Worm (Caenorhabditis elegans) whole organism, L3 larva: ENCODE data around the gene T10H9.1.

Experiments
- ZK546.5 ChIP-seq: sonication (generic microtip); optimal IDR thresholded peaks from 2 replicates; lab custom pipeline; 2017; ENCODE audit warnings: missing biosample characterization, missing genetic modification characterization
- ama-1 ChIP-seq: fragments of 150-350 bp; optimal IDR thresholded peaks from 2 replicates; lab custom pipeline; 2018
- ceh-28 ChIP-seq: fragments of 150-350 bp; optimal IDR thresholded peaks from 2 replicates; lab custom pipeline; 2014; ENCODE audit warnings: missing biosample characterization, missing genetic modification reagents, missing genetic modification characterization
- ceh-82 ChIP-seq: fragments of 150-350 bp; optimal IDR thresholded peaks from 2 replicates; lab custom pipeline; 2014; ENCODE audit warnings: missing biosample characterization, missing genetic modification characterization
- ceh-9 ChIP-seq: sonication (generic microtip); optimal IDR thresholded peaks from 2 replicates; lab custom pipeline; 2018; ENCODE audit warnings: missing biosample characterization, missing genetic modification characterization
- daf-12 ChIP-seq: fragments of 150-350 bp; optimal IDR thresholded peaks from 2 replicates; lab custom pipeline; 2014; ENCODE audit warnings: missing biosample characterization, missing genetic modification reagents, missing genetic modification characterization
- egl-5 ChIP-seq: fragments of 150-350 bp; optimal IDR thresholded peaks from 2 replicates; lab custom pipeline; 2017; ENCODE audit warnings: missing biosample characterization, missing genetic modification reagents, missing genetic modification characterization, inconsistent platforms
- elt-2 ChIP-seq: sonication (generic microtip); optimal IDR thresholded peaks from 2 replicates; lab custom pipeline; 2016; ENCODE audit warnings: missing genetic modification reagents, mild to moderate bottlenecking, missing genetic modification characterization, missing compliant biosample characterization
- fkh-2 ChIP-seq: fragments of 150-350 bp; optimal IDR thresholded peaks from 2 replicates; lab custom pipeline; 2014; ENCODE audit warnings: missing biosample characterization, missing genetic modification reagents, missing genetic modification characterization
- fos-1 ChIP-seq: fragments of 150-350 bp; optimal IDR thresholded peaks from 2 replicates; lab custom pipeline; 2014; ENCODE audit warnings: missing biosample characterization, missing genetic modification characterization
- hmg-11 ChIP-seq: sonication (generic microtip); optimal IDR thresholded peaks from 2 replicates; lab custom pipeline; 2016; ENCODE audit warnings: missing genetic modification characterization, missing compliant biosample characterization
- jun-1 ChIP-seq: fragments of 150-350 bp; optimal IDR thresholded peaks from 2 replicates; lab custom pipeline; 2014; ENCODE audit warnings: missing biosample characterization, missing genetic modification reagents, missing genetic modification characterization
- lin-15B ChIP-seq: fragments of 150-350 bp; optimal IDR thresholded peaks from 2 replicates; lab custom pipeline; 2014; ENCODE audit warnings: missing biosample characterization, missing genetic modification characterization
- lin-39 ChIP-seq: fragments of 150-350 bp; optimal IDR thresholded peaks from 2 replicates; lab custom pipeline; 2018; ENCODE audit warnings: missing biosample characterization, missing genetic modification reagents, missing genetic modification characterization
- lsy-12 ChIP-seq: sonication (generic microtip); optimal IDR thresholded peaks from 2 replicates; lab custom pipeline; 2016; ENCODE audit warnings: mild to moderate bottlenecking, missing genetic modification characterization, missing compliant biosample characterization
- mdl-1 ChIP-seq: fragments of 150-350 bp; optimal IDR thresholded peaks from 2 replicates; lab custom pipeline; 2014; ENCODE audit warnings: missing biosample characterization, missing genetic modification characterization
- mml-1 ChIP-seq: fragments of 150-350 bp; sonication (generic microtip); optimal IDR thresholded peaks from 3 replicates; lab custom pipeline; 2014; ENCODE audit warnings: missing biosample characterization, missing genetic modification characterization
- nhr-11 ChIP-seq: fragments of 150-350 bp; optimal IDR thresholded peaks from 2 replicates; lab custom pipeline; 2014; ENCODE audit warnings: missing biosample characterization, missing genetic modification characterization
- nhr-237 ChIP-seq: fragments of 150-350 bp; optimal IDR thresholded peaks from 2 replicates; lab custom pipeline; 2014; ENCODE audit warnings: missing biosample characterization, missing genetic modification characterization
- nhr-25 ChIP-seq: sonication (generic microtip); optimal IDR thresholded peaks from 2 replicates; lab custom pipeline; 2017; ENCODE audit warnings: missing biosample characterization, missing genetic modification characterization
- nhr-28 ChIP-seq: fragments of 150-350 bp; optimal IDR thresholded peaks from 2 replicates; lab custom pipeline; 2014; ENCODE audit warnings: missing biosample characterization, missing genetic modification characterization
- nhr-43 ChIP-seq: sonication (generic microtip); optimal IDR thresholded peaks from 2 replicates; lab custom pipeline; 2016; ENCODE audit warnings: mild to moderate bottlenecking, missing genetic modification characterization, missing compliant biosample characterization; ENCODE audit not compliant: poor library complexity, severe bottlenecking
- nhr-77 ChIP-seq: fragments of 150-350 bp; optimal IDR thresholded peaks from 2 replicates; lab custom pipeline; 2014; ENCODE audit warnings: missing biosample characterization, missing genetic modification characterization
- pha-4 ChIP-seq: fragments of 150-350 bp; optimal IDR thresholded peaks from 2 replicates; lab custom pipeline; 2014; ENCODE audit warnings: missing biosample characterization, missing genetic modification reagents, missing genetic modification characterization
- pqm-1 ChIP-seq: fragments of 150-350 bp; optimal IDR thresholded peaks from 2 replicates; lab custom pipeline; 2017; ENCODE audit warnings: missing biosample characterization, missing genetic modification characterization, inconsistent platforms
- tbx-2 ChIP-seq: sonication (generic microtip); optimal IDR thresholded peaks from 2 replicates; lab custom pipeline; 2016; ENCODE audit warnings: mild to moderate bottlenecking, missing genetic modification characterization, missing compliant biosample characterization
- unc-39 ChIP-seq: sonication (generic microtip); optimal IDR thresholded peaks from 4 replicates; lab custom pipeline; 2017; ENCODE audit warnings: missing biosample characterization, missing genetic modification characterization
- unc-62 ChIP-seq: fragments of 150-350 bp; sonication (generic microtip); optimal IDR thresholded peaks from 4 replicates; lab custom pipeline; 2014; ENCODE audit warnings: missing biosample characterization, missing genetic modification reagents, missing genetic modification characterization
- ztf-11 ChIP-seq: fragments of 150-350 bp; optimal IDR thresholded peaks from 2 replicates; lab custom pipeline; 2014; ENCODE audit warnings: missing biosample characterization, missing genetic modification characterization

Gene T10H9.1

DNA sequence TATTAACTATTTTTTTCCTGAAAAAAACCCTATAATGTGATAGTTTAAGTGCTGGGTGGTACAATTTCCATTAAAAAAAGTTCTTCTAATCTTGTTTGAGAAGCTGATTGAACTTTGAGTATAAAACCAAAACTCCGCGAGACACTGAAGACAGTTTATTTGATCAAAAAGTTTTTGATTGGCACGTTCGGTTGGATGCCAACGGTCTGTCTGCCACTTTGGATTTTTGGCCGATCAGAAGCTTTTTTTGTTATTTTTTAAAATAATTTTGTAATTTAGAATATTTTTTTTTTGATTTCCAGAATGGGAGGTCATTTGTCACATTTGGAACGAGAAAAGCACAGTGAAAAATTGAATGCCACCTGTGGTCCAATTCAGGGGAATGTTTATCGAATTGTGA lies 20.1 kb downstream of the T10H9.1 start, which contains the start of gene cest-28:
Gene cest-28, plus strand, starts transcription at position 301 of the 400 bp plus-strand sequence.
- TF ChIP-seq unc-62 (GFP tag; lab: Kevin White, UChicago) (no peak), ama-1 (lab: Kevin White, UChicago) (no peak), nhr-28 (tag; lab: Kevin White, UChicago) (no peak), nhr-237 (no peak), unc-39 (tag; lab: Kevin White, UChicago) (no peak), nhr-43 (tag; lab: Kevin White, UChicago) (no peak), egl-5 (no peak), ZK546.5 (no peak), elt-2 (tag; lab: Kevin White, UChicago) (no peak), lsy-12 (no peak), jun-1 (tag; lab: Kevin White, UChicago) (no peak), nhr-77 (tag; lab: Kevin White, UChicago) (no peak), mml-1 (tag; lab: Kevin White, UChicago) (no peak), pha-4 (tag; lab: Kevin White, UChicago) (no peak)

DNA sequence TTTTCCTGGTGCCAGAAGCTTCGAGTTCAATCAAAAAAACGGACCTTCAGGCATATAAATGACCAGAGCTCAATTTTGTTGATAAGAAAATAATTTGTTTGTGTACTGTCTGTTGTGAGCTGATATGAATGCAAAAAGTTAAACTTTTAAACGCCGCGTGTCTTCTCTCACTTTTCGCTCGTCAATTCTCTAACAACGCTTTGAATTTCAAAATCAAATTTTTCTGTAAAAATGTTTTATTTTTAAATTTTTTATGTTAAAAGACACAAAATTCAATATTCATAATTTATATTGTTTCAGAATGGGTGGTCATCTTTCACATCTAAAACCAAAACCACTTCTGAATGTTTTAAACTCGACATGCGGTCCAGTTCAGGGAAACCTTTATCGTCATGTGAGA lies 24.6 kb downstream of the T10H9.1 start, which contains the start of gene cest-31:
Gene cest-31, plus strand, starts transcription at position 301 of the 400 bp plus-strand sequence.
- no peak for TF ChIP-seq ceh-82 (tag; lab: Kevin White, UChicago)
- no peak for TF ChIP-seq fos-1 (tag; lab: Kevin White, UChicago)
- no peak for TF ChIP-seq hmg-11 (tag; lab: Kevin White, UChicago)

DNA sequence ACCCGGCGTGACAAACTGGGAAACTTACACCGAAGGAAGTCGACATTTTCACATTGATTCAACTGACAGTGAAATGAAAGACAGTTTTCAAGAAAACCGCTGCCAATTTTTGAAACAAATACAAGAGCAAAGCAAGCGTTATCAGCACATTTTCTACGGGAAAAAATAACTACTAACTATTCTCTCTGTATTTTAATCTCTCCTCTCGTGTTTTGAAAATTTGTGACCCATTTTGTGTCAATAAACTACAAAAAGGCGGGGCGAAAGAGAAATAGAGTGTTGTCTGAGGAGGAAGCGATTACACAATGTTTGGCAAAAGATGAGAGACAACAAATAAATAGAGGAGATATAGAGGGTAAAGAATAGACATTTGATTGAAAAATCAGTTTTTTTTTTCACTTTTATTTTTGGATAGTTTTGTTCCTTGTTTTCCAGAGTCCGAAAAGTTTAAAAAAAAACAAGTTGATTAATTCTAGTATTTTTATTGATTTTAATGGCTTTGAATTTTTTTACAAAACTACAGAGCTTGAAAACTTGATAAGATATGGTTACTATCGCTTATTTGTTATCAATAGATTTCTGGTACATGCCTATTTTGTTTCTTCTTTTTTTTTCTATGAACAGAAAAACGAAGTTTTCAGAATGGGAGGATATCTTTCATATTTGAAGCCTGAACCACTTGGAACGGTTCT lies 26.9 kb downstream of the T10H9.1 start, which contains the start of gene cest-34:
Gene cest-34, plus strand, starts transcription at position 642 of the 692 bp plus-strand sequence.
- peak; percentile 18 for TF ChIP-seq elt-2 (tag; lab: Kevin White, UChicago)
- peak; percentile 87 for TF ChIP-seq pha-4 (tag; lab: Kevin White, UChicago)
- TF ChIP-seq ceh-28 (tag; lab: Kevin White, UChicago) = no peak

DNA sequence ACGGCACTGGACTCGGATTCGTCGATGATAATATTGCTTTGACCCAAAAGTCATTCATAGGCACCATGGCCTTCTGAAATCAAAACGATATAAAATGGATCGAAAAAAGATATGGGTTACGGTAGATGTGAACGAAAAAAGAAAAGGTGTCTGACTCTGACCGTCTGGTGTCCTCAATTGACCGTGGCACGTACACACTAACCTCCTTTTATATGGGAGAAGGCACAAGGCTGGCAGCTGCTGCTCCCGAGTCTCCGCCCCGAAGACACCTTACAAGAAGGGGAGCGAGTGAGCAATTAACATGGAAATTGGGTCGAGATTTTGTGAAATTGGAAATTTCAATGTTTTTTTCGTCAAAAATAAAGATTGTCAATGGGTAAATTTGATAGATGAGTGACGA lies 32.1 kb downstream of the T10H9.1 start, which contains the start of gene egl-46:
Gene egl-46, minus strand, starts transcription at position 73 of the 400 bp plus-strand sequence.
- TF ChIP-seq nhr-11 = no peak
- no peak for TF ChIP-seq pqm-1 (tag; lab: Kevin White, UChicago)
- TF ChIP-seq nhr-77 (tag; lab: Kevin White, UChicago) = no peak
- no peak for TF ChIP-seq fkh-2 (tag; lab: Kevin White, UChicago)
- TF ChIP-seq hmg-11 (tag; lab: Kevin White, UChicago) = no peak
- TF ChIP-seq nhr-43 (tag; lab: Kevin White, UChicago) = no peak

DNA sequence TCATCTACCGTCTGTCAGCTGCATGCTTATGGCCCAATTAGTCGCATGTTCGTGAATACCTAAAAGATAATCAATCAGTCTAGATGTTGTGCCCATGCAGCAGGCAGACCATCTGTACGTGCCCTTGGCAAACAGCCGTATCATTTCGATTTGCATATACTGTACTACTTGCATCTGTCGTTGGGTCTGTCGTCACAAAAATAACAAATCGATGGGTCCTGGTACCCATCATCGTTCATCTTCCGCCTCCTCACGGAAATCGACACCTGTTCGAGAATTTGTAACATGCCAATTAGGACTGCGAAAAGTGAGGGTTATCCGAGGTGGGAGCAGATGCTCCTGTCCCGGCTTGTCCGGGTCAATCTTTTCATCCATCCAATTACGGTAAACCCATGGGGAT lies 33.9 kb downstream of the T10H9.1 start:
- no peak for TF ChIP-seq daf-12 (tag; lab: Kevin White, UChicago)
- no peak for TF ChIP-seq ceh-9 (tag; lab: Kevin White, UChicago)
- no peak for TF ChIP-seq nhr-77 (tag; lab: Kevin White, UChicago)
- no peak for TF ChIP-seq mdl-1 (tag; lab: Kevin White, UChicago)
- TF ChIP-seq jun-1 (tag; lab: Kevin White, UChicago) = no peak
- TF ChIP-seq nhr-11 = no peak
- TF ChIP-seq ztf-11 (tag; lab: Kevin White, UChicago) = no peak
- TF ChIP-seq lin-15B (tag; lab: Kevin White, UChicago) = no peak
- no peak for TF ChIP-seq nhr-43 (tag; lab: Kevin White, UChicago)
- TF ChIP-seq tbx-2 = no peak
- no peak for TF ChIP-seq nhr-25 (tag; lab: Kevin White, UChicago)

DNA sequence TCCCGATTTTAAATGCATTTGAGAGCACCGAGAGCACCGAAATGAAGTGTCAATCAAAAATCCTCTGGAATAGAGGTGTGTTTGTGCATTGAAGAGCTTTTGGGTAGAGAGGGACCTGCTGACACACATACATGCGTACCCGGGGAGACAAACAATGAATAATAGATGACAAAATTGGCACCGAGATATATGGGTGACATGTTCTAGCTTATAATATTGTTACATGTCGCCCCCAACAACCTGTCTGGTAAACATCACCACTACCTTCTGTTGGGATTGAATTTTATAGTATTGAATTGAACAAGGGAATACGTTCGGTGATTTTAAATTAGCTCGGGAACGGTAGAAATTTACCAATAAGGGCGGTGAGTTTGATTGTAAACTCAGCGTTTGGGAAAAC lies 34.3 kb downstream of the T10H9.1 start:
- TF ChIP-seq fos-1 (tag; lab: Kevin White, UChicago) (no peak), lin-39 (tag; lab: Kevin White, UChicago) (peak; percentile 36)
